Fruit fly (Drosophila melanogaster) whole organism, embryonic: ENCODE measurements around the gene dgt2.

Source experiments
- C15 ChIP-seq: fragments of 200-800 bp; sonication (Bioruptor generic); IDR thresholded peaks from 3 replicates; pipeline ENCODE4 v1.3.6; 2022; ENCODE audit warnings: missing biosample characterization, missing genetic modification characterization
- CG10267 ChIP-seq: fragments of 200-800 bp; sonication (Bioruptor generic); optimal IDR thresholded peaks from 2 replicates; lab custom pipeline; 2018; ENCODE audit warnings: missing biosample characterization, mild to moderate bottlenecking, missing genetic modification characterization, moderate library complexity
- CG10321 ChIP-seq: fragments of 200-800 bp; sonication (Bioruptor generic); IDR thresholded peaks from 2 replicates; pipeline ENCODE4 v1.3.6; 2022; ENCODE audit warnings: missing biosample characterization, missing genetic modification characterization
- CG10366 ChIP-seq: fragments of 200-800 bp; sonication (Bioruptor generic); IDR thresholded peaks from 2 replicates; pipeline ENCODE4 v1.3.6; 2022; ENCODE audit warnings: missing biosample characterization, missing genetic modification characterization
- CG10959 ChIP-seq: fragments of 200-800 bp; sonication (Bioruptor generic); IDR thresholded peaks from 2 replicates; pipeline ENCODE4 v1.3.6; 2022; ENCODE audit warnings: missing biosample characterization, missing genetic modification characterization
- CG11695 ChIP-seq: fragments of 200-800 bp; sonication (Bioruptor generic); IDR thresholded peaks from 3 replicates; pipeline ENCODE4 v1.3.6; 2022; ENCODE audit warnings: missing biosample characterization, missing genetic modification characterization
- CG12236 ChIP-seq: fragments of 200-800 bp; sonication (Bioruptor generic); optimal IDR thresholded peaks from 2 replicates; lab custom pipeline; 2016; ENCODE audit warnings: missing biosample characterization, missing genetic modification characterization
- CG14710 ChIP-seq: fragments of 200-800 bp; sonication (Bioruptor generic); optimal IDR thresholded peaks from 3 replicates; lab custom pipeline; 2019; ENCODE audit warnings: missing biosample characterization, mild to moderate bottlenecking, missing genetic modification characterization, moderate library complexity
- CG16815 ChIP-seq: fragments of 200-800 bp; sonication (Bioruptor generic); optimal IDR thresholded peaks from 3 replicates; lab custom pipeline; 2017; ENCODE audit warnings: missing biosample characterization, mild to moderate bottlenecking, missing genetic modification characterization
- CG31388 ChIP-seq: fragments of 200-800 bp; sonication (Bioruptor generic); optimal IDR thresholded peaks from 2 replicates; lab custom pipeline; 2016; ENCODE audit warnings: missing biosample characterization, missing genetic modification characterization
- CG3995 ChIP-seq: fragments of 200-800 bp; sonication (Bioruptor generic); optimal IDR thresholded peaks from 3 replicates; lab custom pipeline; 2016; ENCODE audit warnings: missing biosample characterization, missing genetic modification characterization
- CG4617 ChIP-seq: fragments of 200-800 bp; sonication (Bioruptor generic); optimal IDR thresholded peaks from 3 replicates; lab custom pipeline; 2016; ENCODE audit warnings: missing biosample characterization, missing genetic modification characterization, borderline replicate concordance
- CG5953 ChIP-seq: fragments of 200-800 bp; sonication (Bioruptor generic); IDR thresholded peaks from 2 replicates; pipeline ENCODE4 v1.3.6; 2022; ENCODE audit warnings: missing biosample characterization, missing genetic modification characterization
- CG6765 ChIP-seq: fragments of 200-800 bp; sonication (Bioruptor generic); optimal IDR thresholded peaks from 3 replicates; lab custom pipeline; 2017; ENCODE audit warnings: missing biosample characterization, mild to moderate bottlenecking, missing genetic modification characterization
- CG7987 ChIP-seq: fragments of 200-800 bp; sonication (Bioruptor generic); optimal IDR thresholded peaks from 2 replicates; lab custom pipeline; 2018; ENCODE audit warnings: missing biosample characterization, mild to moderate bottlenecking, missing genetic modification characterization, moderate library complexity
- CG8290 ChIP-seq, 3 experiments: fragments of 200-800 bp; sonication (Bioruptor generic); optimal IDR thresholded peaks; 2 replicates each; lab custom pipeline; 2016 to 2019; ENCODE audit warnings: missing biosample characterization in 3 of 3, missing genetic modification characterization in 3 of 3, mild to moderate bottlenecking in 2 of 3, moderate library complexity in 1 of 3
- CHES-1-like ChIP-seq: fragments of 200-800 bp; sonication (Bioruptor generic); optimal IDR thresholded peaks from 2 replicates; lab custom pipeline; 2016; ENCODE audit warnings: missing biosample characterization, missing genetic modification characterization
- Doc2 ChIP-seq: fragments of 200-800 bp; sonication (Bioruptor generic); IDR thresholded peaks from 2 replicates; pipeline ENCODE4 v1.3.6; 2022; ENCODE audit warnings: missing biosample characterization, missing genetic modification characterization
- Dref ChIP-seq: fragments of 200-800 bp; sonication (Bioruptor generic); IDR thresholded peaks from 2 replicates; pipeline ENCODE4 v1.3.6; 2022; ENCODE audit warnings: missing biosample characterization, missing genetic modification characterization
- Hand ChIP-seq: fragments of 200-800 bp; sonication (Bioruptor generic); optimal IDR thresholded peaks from 2 replicates; lab custom pipeline; 2017; ENCODE audit warnings: mild to moderate bottlenecking, missing biosample characterization, missing genetic modification reagents, missing genetic modification characterization
- MESR4 ChIP-seq: fragments of 200-800 bp; sonication (Bioruptor generic); optimal IDR thresholded peaks from 2 replicates; lab custom pipeline; 2018; ENCODE audit warnings: missing biosample characterization, mild to moderate bottlenecking, missing genetic modification characterization, moderate library complexity
- NC2α ChIP-seq: fragments of 200-800 bp; sonication (Bioruptor generic); optimal IDR thresholded peaks from 2 replicates; lab custom pipeline; 2016; ENCODE audit warnings: missing biosample characterization, missing genetic modification characterization
- NC2β ChIP-seq: fragments of 200-800 bp; sonication (Bioruptor generic); optimal IDR thresholded peaks from 2 replicates; lab custom pipeline; 2016; ENCODE audit warnings: missing biosample characterization, missing genetic modification characterization
- Oaz ChIP-seq: fragments of 200-800 bp; sonication (Bioruptor generic); IDR thresholded peaks from 2 replicates; pipeline ENCODE4 v1.3.6; 2022; ENCODE audit warnings: missing biosample characterization, missing genetic modification characterization
- Sox102F ChIP-seq: fragments of 200-800 bp; sonication (Bioruptor generic); optimal IDR thresholded peaks from 2 replicates; lab custom pipeline; 2018; ENCODE audit warnings: missing biosample characterization, mild to moderate bottlenecking, missing genetic modification characterization, moderate library complexity
- Tbp ChIP-seq: fragments of >200 bp; optimal IDR thresholded peaks from 2 replicates; lab custom pipeline; 2018; ENCODE audit warnings: missing biosample characterization, missing genetic modification characterization
- ato ChIP-seq: fragments of 200-800 bp; sonication (Bioruptor generic); IDR thresholded peaks from 2 replicates; pipeline ENCODE4 v1.3.6; 2022; ENCODE audit warnings: missing biosample characterization, missing genetic modification characterization; ENCODE audit not compliant: partially characterized antibody
- ci ChIP-seq: fragments of 200-800 bp; sonication (Bioruptor generic); IDR thresholded peaks from 3 replicates; pipeline ENCODE4 v1.3.6; 2022; ENCODE audit warnings: missing biosample characterization, missing genetic modification characterization
- corto ChIP-seq: fragments of 200-800 bp; sonication (Bioruptor generic); optimal IDR thresholded peaks from 2 replicates; lab custom pipeline; 2016; ENCODE audit warnings: missing biosample characterization, mild to moderate bottlenecking, missing genetic modification characterization, moderate library complexity
- crc ChIP-seq: fragments of 200-800 bp; sonication (Bioruptor generic); optimal IDR thresholded peaks from 2 replicates; lab custom pipeline; 2016; ENCODE audit warnings: missing biosample characterization, missing genetic modification characterization
- dimm ChIP-seq: fragments of 200-800 bp; sonication (Bioruptor generic); IDR thresholded peaks from 2 replicates; pipeline ENCODE4 v1.3.6; 2022; ENCODE audit warnings: missing biosample characterization, missing genetic modification characterization
- ems ChIP-seq: fragments of 200-800 bp; sonication (Bioruptor generic); optimal IDR thresholded peaks from 3 replicates; lab custom pipeline; 2016; ENCODE audit warnings: missing biosample characterization, missing genetic modification characterization
- eve ChIP-seq, 2 experiments: fragments of >200 bp; optimal IDR thresholded peaks; 2 replicates each; lab custom pipeline; 2017; ENCODE audit warnings: missing biosample characterization in 2 of 2, missing genetic modification characterization in 2 of 2
- eyg ChIP-seq: fragments of 200-800 bp; sonication (Bioruptor generic); optimal IDR thresholded peaks from 3 replicates; lab custom pipeline; 2016; ENCODE audit warnings: missing biosample characterization, missing genetic modification characterization
- fu2 ChIP-seq: fragments of 200-800 bp; sonication (Bioruptor generic); optimal IDR thresholded peaks from 2 replicates; lab custom pipeline; 2016; ENCODE audit warnings: missing biosample characterization, missing genetic modification characterization
- insv ChIP-seq, 2 experiments: fragments of 200-800 bp; sonication (Bioruptor generic); optimal IDR thresholded peaks; 3 replicates each; lab custom pipeline; 2016 to 2018; ENCODE audit warnings: missing biosample characterization in 2 of 2, missing genetic modification characterization in 2 of 2
- inv ChIP-seq: fragments of 200-800 bp; sonication (Bioruptor generic); IDR thresholded peaks from 2 replicates; pipeline ENCODE4 v1.3.6; 2022; ENCODE audit warnings: missing biosample characterization, missing genetic modification characterization; ENCODE audit not compliant: partially characterized antibody
- lmd ChIP-seq: fragments of 200-800 bp; sonication (Bioruptor generic); IDR thresholded peaks from 2 replicates; pipeline ENCODE4 v1.3.6; 2022; ENCODE audit warnings: missing biosample characterization, missing genetic modification characterization
- nau ChIP-seq: fragments of 200-800 bp; sonication (Bioruptor generic); optimal IDR thresholded peaks from 3 replicates; lab custom pipeline; 2017; ENCODE audit warnings: missing biosample characterization, mild to moderate bottlenecking, missing genetic modification characterization, missing genetic modification reagents
- oc ChIP-seq: fragments of 200-800 bp; sonication (Bioruptor generic); optimal IDR thresholded peaks from 2 replicates; lab custom pipeline; 2018; ENCODE audit warnings: missing biosample characterization, mild to moderate bottlenecking, missing genetic modification characterization, moderate library complexity
- org-1 ChIP-seq: fragments of 200-800 bp; sonication (Bioruptor generic); optimal IDR thresholded peaks from 2 replicates; lab custom pipeline; 2017; ENCODE audit warnings: missing biosample characterization, missing genetic modification characterization
- peb ChIP-seq: fragments of 200-800 bp; sonication (Bioruptor generic); IDR thresholded peaks from 2 replicates; pipeline ENCODE4 v1.3.6; 2022; ENCODE audit warnings: missing biosample characterization, missing genetic modification characterization
- pho ChIP-seq: fragments of 200-800 bp; sonication (Bioruptor generic); optimal IDR thresholded peaks from 2 replicates; lab custom pipeline; 2016; ENCODE audit warnings: missing biosample characterization, missing genetic modification characterization
- pum ChIP-seq: fragments of 200-800 bp; sonication (Bioruptor generic); optimal IDR thresholded peaks from 2 replicates; lab custom pipeline; 2016; ENCODE audit warnings: missing biosample characterization, missing genetic modification characterization
- scrt ChIP-seq: fragments of 200-800 bp; sonication (Bioruptor generic); optimal IDR thresholded peaks from 2 replicates; lab custom pipeline; 2018; ENCODE audit warnings: missing biosample characterization, mild to moderate bottlenecking, missing genetic modification characterization, moderate library complexity
- stwl ChIP-seq: fragments of 200-800 bp; sonication (Bioruptor generic); optimal IDR thresholded peaks from 3 replicates; lab custom pipeline; 2018; ENCODE audit warnings: missing biosample characterization, mild to moderate bottlenecking, missing genetic modification characterization, moderate library complexity
- usp ChIP-seq: fragments of >200 bp; optimal IDR thresholded peaks from 2 replicates; lab custom pipeline; 2017; ENCODE audit warnings: missing biosample characterization, missing genetic modification characterization
- wor ChIP-seq: fragments of 200-800 bp; sonication (Bioruptor generic); IDR thresholded peaks from 2 replicates; pipeline ENCODE4 v1.3.6; 2022; ENCODE audit warnings: missing biosample characterization, missing genetic modification characterization

dgt2 gene

dm6 chr2L:12026458-12027431 is 37.0 kb downstream of the dgt2 start (continued):
- TF ChIP-seq corto (peak; percentile 22), lmd (peak; percentile 62), NC2α (peak; percentile 22), Dref (GFP tag; lab: Robert Waterston, UW) (peak; percentile 45), pho (GFP tag; lab: Kevin White, UChicago) (peak; percentile 35), CG14710 (peak; percentile 67), insv (GFP tag; optimal IDR thresholded peaks at IDR 0.05; lab: Kevin White, UChicago) (no peak), CG7987 (GFP tag; lab: Kevin White, UChicago) (no peak), CG6765 (GFP tag; lab: Kevin White, UChicago) (peak; percentile 0), CG3995 (GFP tag; lab: Kevin White, UChicago) (no peak), Tbp (GFP tag; lab: Kevin White, UChicago) (no peak), CG10366 (GFP tag; lab: Robert Waterston, UW) (peak; percentile 25; the same call in 1 of the 2 replicates), eve (GFP tag; optimal IDR thresholded peaks at IDR 0.05; lab: Kevin White, UChicago) (no peak), CG5953 (GFP tag; lab: Robert Waterston, UW) (no peak), CG4617 (GFP tag; lab: Kevin White, UChicago) (no peak), CG8290 (GFP tag; optimal IDR thresholded peaks at IDR 0.05; lab: Kevin White, UChicago) (no peak), CG8290 (tag; optimal IDR thresholded peaks at IDR 0.05; lab: Kevin White, UChicago) (peak in 1 of 2 experiments; percentile 69), org-1 (GFP tag; lab: Kevin White, UChicago) (peak; percentile 63), C15 (0 out of 3 replicates have a peak, but pooled peaks have one; percentile 23), CG10321 (GFP tag; lab: Robert Waterston, UW) (no peak), scrt (GFP tag; lab: Kevin White, UChicago) (peak; percentile 6), CG31388 (GFP tag; lab: Kevin White, UChicago) (no peak), CHES-1-like (GFP tag; lab: Kevin White, UChicago) (peak; percentile 31), peb (no peak), oc (tag; lab: Kevin White, UChicago) (peak; percentile 36), fu2 (GFP tag; lab: Kevin White, UChicago) (peak; percentile 11), ato (GFP tag; lab: Robert Waterston, UW) (no peak), CG16815 (no peak), Sox102F (GFP tag; lab: Kevin White, UChicago) (peak; percentile 64), CG12236 (GFP tag; lab: Kevin White, UChicago) (no peak), ems (no peak), NC2β (peak; percentile 34), MESR4 (GFP tag; lab: Kevin White, UChicago) (no peak), pum (GFP tag; lab: Kevin White, UChicago) (no peak), dimm (GFP tag; lab: Robert Waterston, UW) (peak; percentile 13; the same call in 1 of the 2 replicates), stwl (tag; lab: Kevin White, UChicago) (no peak), eyg (GFP tag; lab: Kevin White, UChicago) (no peak), nau (GFP tag; lab: Kevin White, UChicago) (no peak), CG11695 (peak; percentile 43; the same call in 1 of the 3 replicates), crc (GFP tag; lab: Kevin White, UChicago) (no peak), wor (GFP tag; lab: Robert Waterston, UW) (no peak; the same call in 1 of the 2 replicates), CG10267 (tag; lab: Kevin White, UChicago) (peak; percentile 27), ci (GFP tag; lab: Robert Waterston, UW) (peak; percentile 44; the same call in 1 of the 3 replicates), CG10959 (GFP tag; lab: Robert Waterston, UW) (no peak), Hand (GFP tag; lab: Kevin White, UChicago) (peak; percentile 35), inv (GFP tag; lab: Robert Waterston, UW) (no peak), Oaz (GFP tag; lab: Robert Waterston, UW) (no peak), usp (no peak), Doc2 (GFP tag; lab: Robert Waterston, UW) (no peak)
